Worm (Caenorhabditis elegans) whole organism, L2 larva: ENCODE results near the gene pro-1.
A peak's percentile ranks its signal among the peaks of the same experiment; 100 is the strongest.

Experiments used
- C34F6.9 ChIP-seq: fragments of 150-350 bp; optimal IDR thresholded peaks from 2 replicates; lab custom pipeline; 2014; ENCODE audit warnings: missing biosample characterization, missing genetic modification characterization
- F13H6.1 ChIP-seq: sonication (generic microtip); optimal IDR thresholded peaks from 2 replicates; lab custom pipeline; 2016; ENCODE audit warnings: missing genetic modification characterization, missing compliant biosample characterization
- ZK546.5 ChIP-seq: sonication (generic microtip); optimal IDR thresholded peaks from 2 replicates; lab custom pipeline; 2017; ENCODE audit warnings: missing biosample characterization, missing genetic modification characterization
- alr-1 ChIP-seq: fragments of 150-350 bp; optimal IDR thresholded peaks from 2 replicates; lab custom pipeline; 2014; ENCODE audit warnings: missing biosample characterization, missing genetic modification characterization
- ama-1 ChIP-seq: fragments of 150-350 bp; optimal IDR thresholded peaks from 2 replicates; lab custom pipeline; 2018; ENCODE audit warnings: inconsistent platforms
- blmp-1 ChIP-seq: sonication (generic microtip); optimal IDR thresholded peaks from 2 replicates; lab custom pipeline; 2017; ENCODE audit warnings: missing genetic modification characterization, mild to moderate bottlenecking, missing compliant biosample characterization, antibody characterized with exemption, moderate library complexity; ENCODE audit not compliant: insufficient read depth
- ceh-16 ChIP-seq: fragments of 150-350 bp; optimal IDR thresholded peaks from 2 replicates; lab custom pipeline; 2014; ENCODE audit warnings: missing biosample characterization, missing genetic modification characterization
- ceh-82 ChIP-seq: fragments of 150-350 bp; optimal IDR thresholded peaks from 2 replicates; lab custom pipeline; 2014; ENCODE audit warnings: missing biosample characterization, missing genetic modification characterization
- crh-2 ChIP-seq: sonication (generic microtip); optimal IDR thresholded peaks from 2 replicates; lab custom pipeline; 2017; ENCODE audit warnings: missing biosample characterization, missing genetic modification characterization
- dmd-4 ChIP-seq: sonication (generic microtip); optimal IDR thresholded peaks from 2 replicates; lab custom pipeline; 2017; ENCODE audit warnings: missing biosample characterization, missing genetic modification characterization
- egl-27 ChIP-seq: sonication (generic microtip); optimal IDR thresholded peaks from 3 replicates; lab custom pipeline; 2017; ENCODE audit warnings: missing biosample characterization, missing genetic modification reagents, missing genetic modification characterization
- elt-1 ChIP-seq: fragments of 150-350 bp; optimal IDR thresholded peaks from 2 replicates; lab custom pipeline; 2014; ENCODE audit warnings: missing biosample characterization, missing genetic modification characterization
- elt-3 ChIP-seq: sonication (generic microtip); optimal IDR thresholded peaks from 2 replicates; lab custom pipeline; 2017; ENCODE audit warnings: missing biosample characterization, missing genetic modification characterization
- fos-1 ChIP-seq: fragments of 150-350 bp; optimal IDR thresholded peaks from 2 replicates; lab custom pipeline; 2014; ENCODE audit warnings: missing biosample characterization, missing genetic modification characterization
- gmeb-1 ChIP-seq: fragments of 150-350 bp; optimal IDR thresholded peaks from 2 replicates; lab custom pipeline; 2014; ENCODE audit warnings: missing biosample characterization, missing genetic modification characterization
- lin-11 ChIP-seq: fragments of 150-350 bp; sonication (generic microtip); optimal IDR thresholded peaks from 2 replicates; lab custom pipeline; 2014; ENCODE audit warnings: missing biosample characterization, missing genetic modification characterization, inconsistent platforms, mixed read lengths
- lin-13 ChIP-seq: fragments of 150-350 bp; optimal IDR thresholded peaks from 2 replicates; lab custom pipeline; 2014; ENCODE audit warnings: missing biosample characterization, missing genetic modification reagents, missing genetic modification characterization
- lin-39 ChIP-seq: fragments of 150-350 bp; optimal IDR thresholded peaks from 2 replicates; lab custom pipeline; 2014; ENCODE audit warnings: missing biosample characterization, missing genetic modification reagents, missing genetic modification characterization
- lsy-2 ChIP-seq, 2 experiments: fragments of 150-350 bp in 1 of 2; sonication (generic microtip) in 1 of 2; optimal IDR thresholded peaks; 2 replicates each; lab custom pipeline; 2014 to 2017; ENCODE audit warnings: missing biosample characterization in 2 of 2, missing genetic modification characterization in 2 of 2
- mab-5 ChIP-seq: fragments of 150-350 bp; optimal IDR thresholded peaks from 2 replicates; lab custom pipeline; 2014; ENCODE audit warnings: missing biosample characterization, missing genetic modification characterization
- mbf-1 ChIP-seq: sonication (generic microtip); optimal IDR thresholded peaks from 2 replicates; lab custom pipeline; 2017; ENCODE audit warnings: missing biosample characterization, missing genetic modification characterization
- mdl-1 ChIP-seq, 2 experiments: fragments of 150-350 bp in 1 of 2; sonication (generic microtip) in 1 of 2; optimal IDR thresholded peaks; 2 replicates each; lab custom pipeline; 2017; ENCODE audit warnings: missing biosample characterization in 2 of 2, missing genetic modification characterization in 2 of 2
- nhr-10 ChIP-seq: sonication (generic microtip); optimal IDR thresholded peaks from 2 replicates; lab custom pipeline; 2017; ENCODE audit warnings: missing biosample characterization, missing genetic modification characterization
- nhr-11 ChIP-seq: fragments of 150-350 bp; optimal IDR thresholded peaks from 2 replicates; lab custom pipeline; 2014; ENCODE audit warnings: missing biosample characterization, missing genetic modification characterization
- nhr-12 ChIP-seq: fragments of 150-350 bp; optimal IDR thresholded peaks from 2 replicates; lab custom pipeline; 2014; ENCODE audit warnings: missing biosample characterization, missing genetic modification characterization
- nhr-129 ChIP-seq: fragments of 150-350 bp; optimal IDR thresholded peaks from 2 replicates; lab custom pipeline; 2014; ENCODE audit warnings: missing biosample characterization, missing genetic modification characterization
- nhr-21 ChIP-seq: fragments of 150-350 bp; optimal IDR thresholded peaks from 2 replicates; lab custom pipeline; 2014; ENCODE audit warnings: missing biosample characterization, missing genetic modification characterization
- nhr-23 ChIP-seq: fragments of 150-350 bp; optimal IDR thresholded peaks from 2 replicates; lab custom pipeline; 2014; ENCODE audit warnings: missing biosample characterization, missing genetic modification reagents, missing genetic modification characterization
- nhr-237 ChIP-seq: fragments of 150-350 bp; optimal IDR thresholded peaks from 2 replicates; lab custom pipeline; 2014; ENCODE audit warnings: missing biosample characterization, missing genetic modification characterization
- nhr-25 ChIP-seq: fragments of 150-350 bp; sonication (generic microtip); optimal IDR thresholded peaks from 3 replicates; lab custom pipeline; 2014; ENCODE audit warnings: missing biosample characterization, missing genetic modification characterization
- nhr-6 ChIP-seq: fragments of 150-350 bp; optimal IDR thresholded peaks from 2 replicates; lab custom pipeline; 2014; ENCODE audit warnings: missing biosample characterization, missing genetic modification characterization
- nhr-77 ChIP-seq: fragments of 150-350 bp; optimal IDR thresholded peaks from 2 replicates; lab custom pipeline; 2014; ENCODE audit warnings: missing biosample characterization, missing genetic modification characterization
- peb-1 ChIP-seq: fragments of 150-350 bp; optimal IDR thresholded peaks from 2 replicates; lab custom pipeline; 2014; ENCODE audit warnings: missing biosample characterization, missing genetic modification characterization
- sem-4 ChIP-seq: fragments of 150-350 bp; optimal IDR thresholded peaks from 2 replicates; lab custom pipeline; 2014; ENCODE audit warnings: missing biosample characterization, missing genetic modification reagents, missing genetic modification characterization
- sma-3 ChIP-seq: sonication (generic microtip); optimal IDR thresholded peaks from 2 replicates; lab custom pipeline; 2016; ENCODE audit warnings: missing genetic modification reagents, missing genetic modification characterization, missing compliant biosample characterization
- snpc-4 ChIP-seq: fragments of 150-350 bp; optimal IDR thresholded peaks from 2 replicates; lab custom pipeline; 2014; ENCODE audit warnings: missing biosample characterization, missing genetic modification characterization
- unc-39 ChIP-seq: fragments of 150-350 bp; optimal IDR thresholded peaks from 2 replicates; lab custom pipeline; 2014; ENCODE audit warnings: missing biosample characterization, missing genetic modification characterization
- unc-55 ChIP-seq: fragments of 150-350 bp; sonication (generic microtip); optimal IDR thresholded peaks from 3 replicates; lab custom pipeline; 2014; ENCODE audit warnings: missing biosample characterization, missing genetic modification reagents, missing genetic modification characterization
- unc-62 ChIP-seq: fragments of 150-350 bp; optimal IDR thresholded peaks from 2 replicates; lab custom pipeline; 2014; ENCODE audit warnings: missing biosample characterization, missing genetic modification reagents, missing genetic modification characterization
- zag-1 ChIP-seq: fragments of 150-350 bp; optimal IDR thresholded peaks from 2 replicates; lab custom pipeline; 2014; ENCODE audit warnings: missing biosample characterization, missing genetic modification characterization
- ztf-1 ChIP-seq: fragments of 200-800 bp; sonication (Bioruptor generic); conservative IDR thresholded peaks from 2 replicates; pipeline ENCODE4 v1.3.6; 2022; ENCODE audit warnings: missing genetic modification characterization, missing compliant biosample characterization
- ztf-4 ChIP-seq: fragments of 150-350 bp; optimal IDR thresholded peaks from 2 replicates; lab custom pipeline; 2014; ENCODE audit warnings: missing biosample characterization, missing genetic modification characterization

The pro-1 gene

ce11 chrII:10537571-10537970 is 4.2 kb downstream of the pro-1 start, which contains the start of gene R166.2:
Gene R166.2, minus strand, starts transcription at chrII:10537671.
- TF ChIP-seq nhr-6 (no peak), ceh-16 (tag; lab: Kevin White, UChicago) (no peak), elt-3 (tag; lab: Kevin White, UChicago) (no peak), unc-55 (no peak), peb-1 (tag; lab: Kevin White, UChicago) (no peak), mab-5 (tag; lab: Kevin White, UChicago) (no peak), unc-39 (no peak), nhr-11 (no peak), alr-1 (tag; lab: Kevin White, UChicago) (no peak), elt-1 (tag; lab: Kevin White, UChicago) (no peak), nhr-129 (tag; lab: Kevin White, UChicago) (no peak), ztf-1 (GFP tag; lab: Robert Waterston, UW) (no peak), gmeb-1 (tag; lab: Kevin White, UChicago) (no peak), fos-1 (no peak), lsy-2 (tag; optimal IDR thresholded peaks at IDR 0.05; lab: Kevin White, UChicago) (no peak), dmd-4 (tag; lab: Kevin White, UChicago) (no peak), egl-27 (tag; lab: Kevin White, UChicago) (no peak)

- TF ChIP-seq sem-4 (tag; lab: Kevin White, UChicago) (no peak), F13H6.1 (tag; lab: Kevin White, UChicago) (no peak), ama-1 (lab: Kevin White, UChicago) (no peak), snpc-4 (no peak), ztf-4 (tag; lab: Kevin White, UChicago) (no peak), ceh-16 (tag; lab: Kevin White, UChicago) (no peak), elt-3 (tag; lab: Kevin White, UChicago) (no peak), dmd-4 (tag; lab: Kevin White, UChicago) (no peak), lin-13 (GFP tag; lab: Kevin White, UChicago) (no peak), mab-5 (tag; lab: Kevin White, UChicago) (no peak)
- TF ChIP-seq, all 48 proteins: peak for 0
These were observed 7.8 kb downstream of the pro-1 start for ce11 chrII:10533985-10534384.

DNA sequence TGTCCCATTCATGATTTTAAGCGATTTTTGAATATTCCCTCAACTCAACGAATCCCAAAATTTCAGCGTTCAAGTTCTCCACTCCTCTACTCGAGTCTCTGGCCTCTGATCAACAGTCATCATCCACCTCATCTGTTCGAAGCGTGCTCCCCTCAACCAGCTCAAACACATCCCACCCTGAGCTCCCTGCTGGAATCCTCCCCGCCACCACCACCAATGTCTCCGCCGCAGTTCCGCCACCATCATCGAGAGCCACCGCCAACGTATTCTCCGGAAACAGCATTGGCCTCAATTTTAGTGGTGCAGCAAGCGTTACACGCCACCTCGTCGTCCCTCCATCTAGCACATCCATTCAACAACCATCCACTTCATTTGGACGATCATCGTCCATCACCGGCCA is 10.2 kb downstream of the pro-1 start:
- no peak for TF ChIP-seq nhr-77 (tag; lab: Kevin White, UChicago)
- no peak for TF ChIP-seq snpc-4
- TF ChIP-seq mbf-1 (tag; lab: Kevin White, UChicago), result no peak
- TF ChIP-seq sem-4 (tag; lab: Kevin White, UChicago), result no peak
- no peak for TF ChIP-seq lin-11

ce11 chrII:10530907-10531306 is 10.9 kb downstream of the pro-1 start:
- TF ChIP-seq nhr-23 (tag; lab: Kevin White, UChicago), result no peak
- no peak for TF ChIP-seq ama-1 (lab: Kevin White, UChicago)
- TF ChIP-seq ztf-1 (GFP tag; lab: Robert Waterston, UW), result no peak
- TF ChIP-seq mdl-1 (tag; optimal IDR thresholded peaks at IDR 0.05; lab: Kevin White, UChicago), result no peak
- TF ChIP-seq crh-2 (tag; lab: Kevin White, UChicago), result no peak

DNA sequence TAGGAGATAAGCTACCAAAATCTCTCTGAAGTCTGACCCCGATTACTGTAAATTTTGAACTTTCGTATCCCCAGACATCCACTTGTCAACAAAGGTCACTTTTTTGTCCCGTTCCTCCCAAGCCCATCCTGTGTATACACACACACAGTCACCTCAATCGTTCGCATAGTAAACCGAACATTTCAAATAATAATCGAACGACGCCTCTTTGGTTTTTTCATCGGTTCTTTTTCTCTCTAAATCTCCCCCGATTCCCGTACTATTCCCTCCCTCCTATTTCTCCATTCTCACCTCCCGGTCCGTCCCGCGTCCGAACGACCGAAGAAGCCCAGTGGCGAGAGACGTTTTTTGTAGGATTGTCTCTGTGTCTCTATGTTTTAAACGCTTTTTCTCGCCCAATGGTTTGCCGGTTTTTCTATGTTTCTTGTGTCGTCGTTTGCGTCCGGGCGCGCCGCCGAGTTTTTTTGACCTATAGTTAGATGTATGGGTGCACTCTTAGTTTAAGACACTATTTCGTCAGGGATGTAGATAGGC is 12.5 kb downstream of the pro-1 start:
- TF ChIP-seq nhr-6 (no peak), sem-4 (tag; lab: Kevin White, UChicago) (peak; percentile 42), nhr-21 (no peak)

- TF ChIP-seq snpc-4, result no peak
- no peak for TF ChIP-seq nhr-77 (tag; lab: Kevin White, UChicago)
- peak; percentile 27 for TF ChIP-seq unc-55
- no peak for TF ChIP-seq ceh-82 (tag; lab: Kevin White, UChicago)
- TF ChIP-seq ZK546.5 (tag; lab: Kevin White, UChicago), result no peak
- TF ChIP-seq crh-2 (tag; lab: Kevin White, UChicago), result no peak
- peak; percentile 83 for TF ChIP-seq zag-1 (tag; lab: Kevin White, UChicago)
- TF ChIP-seq lin-39 (tag; lab: Kevin White, UChicago), result no peak
- no peak for TF ChIP-seq lin-11
- peak; percentile 60 for TF ChIP-seq nhr-11
- no peak for TF ChIP-seq unc-62 (GFP tag; lab: Kevin White, UChicago)
- no peak for TF ChIP-seq alr-1 (tag; lab: Kevin White, UChicago)
- no peak for TF ChIP-seq elt-1 (tag; lab: Kevin White, UChicago)
- TF ChIP-seq ztf-1 (GFP tag; lab: Robert Waterston, UW), result no peak
- TF ChIP-seq ztf-4 (tag; lab: Kevin White, UChicago), result no peak
- TF ChIP-seq sma-3, result no peak
- no peak for TF ChIP-seq lin-13 (GFP tag; lab: Kevin White, UChicago)
- no peak for TF ChIP-seq nhr-12 (tag; lab: Kevin White, UChicago)
- TF ChIP-seq nhr-25 (tag; lab: Kevin White, UChicago), result no peak
- no peak for TF ChIP-seq gmeb-1 (tag; lab: Kevin White, UChicago)
- no peak for TF ChIP-seq dmd-4 (tag; lab: Kevin White, UChicago)
- TF ChIP-seq nhr-237 (tag; lab: Kevin White, UChicago), result no peak
- no peak for TF ChIP-seq C34F6.9 (tag; lab: Kevin White, UChicago)
- no peak for TF ChIP-seq nhr-10
- no peak for TF ChIP-seq blmp-1 (tag; lab: Kevin White, UChicago)
- peak in 1 of 2 experiments; percentile 34 for TF ChIP-seq lsy-2 (tag; optimal IDR thresholded peaks at IDR 0.05; lab: Kevin White, UChicago)
These were observed 14.1 kb downstream of the pro-1 start, which contains the start of gene mab-10 for ce11 chrII:10527649-10528134. Gene mab-10, plus strand, starts transcription at chrII:10528084.
